Worm (Caenorhabditis elegans) whole organism, L4 larva: ENCODE measurements around the gene F10E9.3.

Source experiments
- F49E8.2 ChIP-seq: sonication (generic microtip); optimal IDR thresholded peaks from 2 replicates; lab custom pipeline; 2016; ENCODE audit warnings: missing compliant biosample characterization, mild to moderate bottlenecking, missing genetic modification characterization, borderline replicate concordance
- T20F7.1 ChIP-seq: fragments of 200-800 bp; sonication (Bioruptor generic); optimal IDR thresholded peaks from 2 replicates; lab custom pipeline; 2018; ENCODE audit warnings: mild to moderate bottlenecking, missing genetic modification characterization, missing compliant biosample characterization
- Y48G9A.11 ChIP-seq: fragments of 200-800 bp; sonication (Bioruptor generic); IDR thresholded peaks from 2 replicates; pipeline ENCODE4 v1.3.6; 2022; ENCODE audit warnings: missing genetic modification reagents, missing genetic modification characterization, missing compliant biosample characterization
- ceh-62 ChIP-seq: sonication (generic microtip); optimal IDR thresholded peaks from 2 replicates; lab custom pipeline; 2017; ENCODE audit warnings: missing biosample characterization, missing genetic modification characterization
- egl-27 ChIP-seq: sonication (generic microtip); optimal IDR thresholded peaks from 3 replicates; lab custom pipeline; 2017; ENCODE audit warnings: missing biosample characterization, missing genetic modification reagents, missing genetic modification characterization
- lim-7 ChIP-seq: fragments of 200-800 bp; sonication (Bioruptor generic); IDR thresholded peaks from 2 replicates; pipeline ENCODE4 v1.3.6; 2022; ENCODE audit warnings: missing genetic modification characterization, missing compliant biosample characterization
- lin-13 ChIP-seq: fragments of 150-350 bp; optimal IDR thresholded peaks from 2 replicates; lab custom pipeline; 2014; ENCODE audit warnings: missing biosample characterization, missing genetic modification reagents, missing genetic modification characterization
- mes-2 ChIP-seq: sonication (generic microtip); optimal IDR thresholded peaks from 2 replicates; lab custom pipeline; 2016; ENCODE audit warnings: missing genotype, mild to moderate bottlenecking, missing genetic modification characterization, missing compliant biosample characterization; ENCODE audit not compliant: poor library complexity, severe bottlenecking
- mxl-2 ChIP-seq: fragments of 200-800 bp; sonication (Bioruptor generic); conservative IDR thresholded peaks from 2 replicates; pipeline ENCODE4 v1.3.6; 2022; ENCODE audit warnings: missing genetic modification reagents, missing genetic modification characterization, missing compliant biosample characterization
- zip-11 ChIP-seq: fragments of 200-800 bp; sonication (Bioruptor generic); IDR thresholded peaks from 2 replicates; pipeline ENCODE4 v1.3.6; 2022; ENCODE audit warnings: missing genetic modification characterization, missing compliant biosample characterization

F10E9.3 gene

DNA sequence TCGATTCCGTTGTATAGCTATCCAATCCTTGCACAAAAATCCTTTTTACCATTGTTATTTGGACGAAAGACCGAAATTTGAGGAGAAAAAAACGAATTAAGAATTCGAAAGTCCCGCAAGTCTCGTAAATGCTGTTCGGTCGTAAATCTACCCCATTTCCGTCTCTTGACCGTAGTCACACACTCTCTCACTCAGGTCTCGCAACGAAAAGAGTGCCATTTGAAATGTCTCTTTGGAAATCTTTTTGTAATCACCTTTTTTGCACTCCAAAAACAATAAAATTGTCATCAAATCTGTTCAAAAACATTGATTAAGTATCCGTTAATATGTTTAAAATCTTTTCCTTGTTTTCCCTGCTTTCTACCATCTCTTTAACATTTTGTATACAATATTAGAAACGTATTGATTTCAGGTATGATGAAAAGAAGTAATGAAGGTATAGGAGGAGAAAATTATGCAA is 47.4 kb downstream of the F10E9.3 start, which contains the start of the genes R05D3.8 and rfp-1 (continued):
- TF ChIP-seq mes-2 (tag; lab: Kevin White, UChicago) (peak; percentile 89), mxl-2 (no peak), F49E8.2 (tag; lab: Kevin White, UChicago) (no peak), lim-7 (GFP tag; lab: Robert Waterston, UW) (no peak), T20F7.1 (peak; percentile 73), lin-13 (GFP tag; lab: Kevin White, UChicago) (peak; percentile 88), zip-11 (GFP tag; lab: Robert Waterston, UW) (no peak), egl-27 (no peak), ceh-62 (tag; lab: Kevin White, UChicago) (no peak), Y48G9A.11 (GFP tag; lab: Robert Waterston, UW) (no peak; the same call in 1 of the 2 replicates)
